Worm (Caenorhabditis elegans): Measurements from ENCODE around the gene fat-3.

- no peak for TF ChIP-seq him-1 (tag; optimal IDR thresholded peaks at IDR 0.05)
- TF ChIP-seq mxl-1 (tag; optimal IDR thresholded peaks at IDR 0.05), result no peak
- no peak for TF ChIP-seq F33H1.4 (GFP tag; IDR thresholded peaks at IDR 0.05)
- TF ChIP-seq pha-4 (tag; optimal IDR thresholded peaks at IDR 0.05), result no peak
- no peak for TF ChIP-seq repo-1 (tag; optimal IDR thresholded peaks at IDR 0.05)
- TF ChIP-seq ztf-6 (GFP tag; IDR thresholded peaks at IDR 0.05), result no peak
- no peak for TF ChIP-seq ama-1 (optimal IDR thresholded peaks at IDR 0.05)
- no peak for TF ChIP-seq ama-1 (GFP tag; optimal IDR thresholded peaks at IDR 0.05)
- no peak for TF ChIP-seq nhr-120 (GFP tag; IDR thresholded peaks at IDR 0.05)
Measured at ce11 chrIV:9849624-9850023, 46.8 kb downstream of the fat-3 start, which contains the start of gene K07F5.8.
